Fruit fly (Drosophila melanogaster): ENCODE data around the gene HDAC11.

Gene HDAC11

DNA sequence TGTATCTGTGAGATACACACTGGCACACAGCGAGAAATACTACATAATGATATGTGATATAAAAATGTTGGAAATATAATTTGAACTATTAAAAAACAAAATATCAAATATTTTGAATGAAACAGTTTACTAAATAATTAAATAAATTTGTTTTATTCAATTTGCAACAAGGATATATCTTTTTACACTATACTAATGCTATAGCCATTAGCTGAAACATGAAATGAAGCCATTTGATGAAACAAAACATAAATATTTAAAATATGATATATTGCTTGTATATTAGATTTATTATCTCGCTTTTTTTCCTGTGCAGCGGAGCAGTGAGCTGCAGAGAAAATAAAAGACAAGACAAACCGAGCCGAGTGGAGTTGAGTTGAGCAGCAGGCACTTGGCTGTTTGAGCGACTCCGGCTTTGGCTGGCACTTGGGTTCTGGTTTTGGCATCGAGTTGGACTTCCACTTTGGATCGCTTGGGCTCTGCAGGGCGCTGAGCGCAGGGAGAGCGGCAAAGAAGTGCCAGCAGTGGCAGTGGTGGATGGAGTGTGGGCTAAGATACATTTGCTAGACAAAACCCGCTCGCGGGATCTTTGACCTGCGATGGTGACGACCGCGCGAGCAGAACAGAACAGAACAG is 37.4 kb upstream of the HDAC11 start (continued):
- TF ChIP-seq CG10431 (GFP tag; optimal IDR thresholded peaks at IDR 0.05): peak; percentile 45
- no peak for TF ChIP-seq pita (GFP tag; optimal IDR thresholded peaks at IDR 0.05)
- TF ChIP-seq tup (GFP tag; optimal IDR thresholded peaks at IDR 0.05): no peak
- peak; percentile 91 for TF ChIP-seq CG7556 (GFP tag; optimal IDR thresholded peaks at IDR 0.05)
- no peak for TF ChIP-seq dan (GFP tag; IDR thresholded peaks at IDR 0.05)
- TF ChIP-seq klu (GFP tag; IDR thresholded peaks at IDR 0.05): peak; percentile 60; the same call in 1 of the 2 replicates
- no peak for TF ChIP-seq zen2 (GFP tag; IDR thresholded peaks at IDR 0.05; ENCODE audit: partially characterized antibody)
- no peak for TF ChIP-seq inv (GFP tag; IDR thresholded peaks at IDR 0.05; ENCODE audit: partially characterized antibody)
- peak; percentile 37; the same call in 1 of the 2 replicates for TF ChIP-seq CG31224 (GFP tag; IDR thresholded peaks at IDR 0.05)
- no peak for TF ChIP-seq CG4617 (GFP tag; optimal IDR thresholded peaks at IDR 0.05; ENCODE audit: borderline replicate concordance)
- TF ChIP-seq lilli (GFP tag; optimal IDR thresholded peaks at IDR 0.05): peak; percentile 17
- TF ChIP-seq CG34376 (GFP tag; optimal IDR thresholded peaks at IDR 0.05): no peak
- TF ChIP-seq CG3065 (GFP tag; optimal IDR thresholded peaks at IDR 0.05): no peak
- no peak for TF ChIP-seq CG18011 (GFP tag; optimal IDR thresholded peaks at IDR 0.05)
- TF ChIP-seq Optix (GFP tag; IDR thresholded peaks at IDR 0.05): no peak
- TF ChIP-seq D19B (GFP tag; optimal IDR thresholded peaks at IDR 0.05): peak; percentile 30
- TF ChIP-seq CG30403 (GFP tag; optimal IDR thresholded peaks at IDR 0.05): peak; percentile 85
- peak; percentile 90 for TF ChIP-seq CG11504 (tag; optimal IDR thresholded peaks at IDR 0.05)
- no peak for TF ChIP-seq CG33213 (GFP tag; optimal IDR thresholded peaks at IDR 0.05)
- TF ChIP-seq E2f1 (GFP tag; IDR thresholded peaks at IDR 0.05): peak; percentile 67
- peak; percentile 85 for TF ChIP-seq CG17359 (tag; optimal IDR thresholded peaks at IDR 0.05)
- peak; percentile 79 for TF ChIP-seq salm (tag; optimal IDR thresholded peaks at IDR 0.05)
- TF ChIP-seq cad (GFP tag; optimal IDR thresholded peaks at IDR 0.05): no peak
- peak; percentile 88 for TF ChIP-seq fd96Cb (tag; optimal IDR thresholded peaks at IDR 0.05)
- peak; percentile 54 for TF ChIP-seq Rfx (GFP tag; IDR thresholded peaks at IDR 0.05)
- TF ChIP-seq wek (GFP tag; optimal IDR thresholded peaks at IDR 0.05): no peak
- no peak for TF ChIP-seq fd102C (GFP tag; optimal IDR thresholded peaks at IDR 0.05)
- peak; percentile 91 for TF ChIP-seq CoRest (tag; optimal IDR thresholded peaks at IDR 0.05)
- no peak for TF ChIP-seq mld (GFP tag; IDR thresholded peaks at IDR 0.05; ENCODE audit: partially characterized antibody)
- peak; percentile 63 for TF ChIP-seq zen (tag; optimal IDR thresholded peaks at IDR 0.05)
- TF ChIP-seq D19A (tag; optimal IDR thresholded peaks at IDR 0.05): peak; percentile 87
- no peak for TF ChIP-seq NC2α (GFP tag; optimal IDR thresholded peaks at IDR 0.05)
- peak; percentile 73 for TF ChIP-seq CG30020 (tag; optimal IDR thresholded peaks at IDR 0.05)
- no peak for TF ChIP-seq fd64A (GFP tag; optimal IDR thresholded peaks at IDR 0.05)
- TF ChIP-seq CG4424 (GFP tag; optimal IDR thresholded peaks at IDR 0.05): peak; percentile 76
- TF ChIP-seq Eip74EF (GFP tag; optimal IDR thresholded peaks at IDR 0.05): peak in 1 of 2 experiments; percentile 86
- no peak for TF ChIP-seq hbn (GFP tag; IDR thresholded peaks at IDR 0.05; ENCODE audit: partially characterized antibody)
- TF ChIP-seq CG14710 (tag; optimal IDR thresholded peaks at IDR 0.05): peak; percentile 94
- 0 out of 2 replicates have a peak, but pooled peaks have one; percentile 13 for TF ChIP-seq ato (GFP tag; IDR thresholded peaks at IDR 0.05; ENCODE audit: partially characterized antibody)
- TF ChIP-seq CG12659 (GFP tag; optimal IDR thresholded peaks at IDR 0.05): peak; percentile 75
- peak; percentile 65 for TF ChIP-seq CG17328 (GFP tag; IDR thresholded peaks at IDR 0.05)
- TF ChIP-seq Sox100B (GFP tag; optimal IDR thresholded peaks at IDR 0.05): peak; percentile 93
- TF ChIP-seq odd (GFP tag; optimal IDR thresholded peaks at IDR 0.05): peak; percentile 60
- no peak for TF ChIP-seq CG17912 (GFP tag; optimal IDR thresholded peaks at IDR 0.05)
- peak; percentile 58 for TF ChIP-seq TFAM (GFP tag; optimal IDR thresholded peaks at IDR 0.05)
- peak; percentile 40 for TF ChIP-seq CG6765 (GFP tag; optimal IDR thresholded peaks at IDR 0.05)
- TF ChIP-seq Bdp1 (GFP tag; optimal IDR thresholded peaks at IDR 0.05): no peak
- TF ChIP-seq Dip2 (GFP tag; IDR thresholded peaks at IDR 0.05): no peak
- no peak for TF ChIP-seq gsb (GFP tag; IDR thresholded peaks at IDR 0.05)
